Worm (Caenorhabditis elegans): ENCODE measurements around the gene srw-120.

The srw-120 gene

ce11 chrV:3032343-3032742, 36.3 kb upstream of the srw-120 start, which contains the start of gene irld-38:
Gene irld-38 (minus strand): TSS chrV:3032443.
- TF ChIP-seq ceh-9 (tag; optimal IDR thresholded peaks at IDR 0.05) (no peak), ceh-2 (tag; optimal IDR thresholded peaks at IDR 0.05) (no peak), hlh-8 (tag; optimal IDR thresholded peaks at IDR 0.05) (no peak), T23F11.4 (GFP tag; optimal IDR thresholded peaks at IDR 0.05) (no peak), ceh-48 (tag; optimal IDR thresholded peaks at IDR 0.05) (no peak), dve-1 (tag; optimal IDR thresholded peaks at IDR 0.05) (no peak), ref-2 (tag; optimal IDR thresholded peaks at IDR 0.05) (no peak), ttx-3 (tag; optimal IDR thresholded peaks at IDR 0.05) (no peak), C08G9.2 (tag; optimal IDR thresholded peaks at IDR 0.05) (no peak), pros-1 (tag; optimal IDR thresholded peaks at IDR 0.05) (no peak), hlh-30 (tag; optimal IDR thresholded peaks at IDR 0.05; ENCODE audit: insufficient read depth) (no peak)

ce11 chrV:3028205-3028604, 32.2 kb upstream of the srw-120 start, which contains the start of gene asp-7:
Gene asp-7 (plus strand): TSS chrV:3028285.
- no peak for TF ChIP-seq dve-1 (tag; optimal IDR thresholded peaks at IDR 0.05)
- no peak for TF ChIP-seq ceh-22 (tag; optimal IDR thresholded peaks at IDR 0.05)
- no peak for TF ChIP-seq odd-2 (tag; optimal IDR thresholded peaks at IDR 0.05)
- TF ChIP-seq F13H6.1 (tag; optimal IDR thresholded peaks at IDR 0.05), result no peak
- TF ChIP-seq nhr-232 (tag; optimal IDR thresholded peaks at IDR 0.05), result no peak
- TF ChIP-seq K09A11.1 (tag; optimal IDR thresholded peaks at IDR 0.05; ENCODE audit: insufficient read depth), result no peak
- TF ChIP-seq rnt-1 (tag; optimal IDR thresholded peaks at IDR 0.05), result no peak
- no peak for TF ChIP-seq pax-1 (tag; optimal IDR thresholded peaks at IDR 0.05)
- no peak for TF ChIP-seq ceh-18 (tag; optimal IDR thresholded peaks at IDR 0.05)

ce11 chrV:3024274-3024673, 28.3 kb upstream of the srw-120 start, which contains the start of gene asp-8:
Gene asp-8 (plus strand): TSS chrV:3024549.
- no peak for TF ChIP-seq ceh-30 (tag; optimal IDR thresholded peaks at IDR 0.05)
- TF ChIP-seq sdc-2 (tag; optimal IDR thresholded peaks at IDR 0.05), result no peak
- TF ChIP-seq ceh-18 (tag; optimal IDR thresholded peaks at IDR 0.05), result no peak
- no peak for TF ChIP-seq C08G9.2 (tag; optimal IDR thresholded peaks at IDR 0.05)
- no peak for TF ChIP-seq pat-9 (tag; optimal IDR thresholded peaks at IDR 0.05)
- TF ChIP-seq pros-1 (tag; optimal IDR thresholded peaks at IDR 0.05), result no peak
- TF ChIP-seq ceh-6 (GFP tag; optimal IDR thresholded peaks at IDR 0.05), result no peak
- TF ChIP-seq ref-2 (tag; optimal IDR thresholded peaks at IDR 0.05), result no peak
- no peak for TF ChIP-seq ceh-19 (GFP tag; optimal IDR thresholded peaks at IDR 0.05)
- TF ChIP-seq fkh-10 (GFP tag; optimal IDR thresholded peaks at IDR 0.05), result no peak

- no peak for TF ChIP-seq ceh-30 (tag; optimal IDR thresholded peaks at IDR 0.05)
- no peak for TF ChIP-seq ama-1 (optimal IDR thresholded peaks at IDR 0.05)
- TF ChIP-seq ahr-1 (tag; optimal IDR thresholded peaks at IDR 0.05), result no peak
- no peak for TF ChIP-seq che-1 (tag; optimal IDR thresholded peaks at IDR 0.05)
- TF ChIP-seq lin-11 (tag; optimal IDR thresholded peaks at IDR 0.05), result no peak
- TF ChIP-seq rnt-1 (tag; optimal IDR thresholded peaks at IDR 0.05), result no peak
Observed at ce11 chrV:3021306-3021705, 25.3 kb upstream of the srw-120 start, which contains the start of gene irld-12. Gene irld-12 (minus strand): TSS chrV:3021406.

- no peak for TF ChIP-seq elt-4 (tag; optimal IDR thresholded peaks at IDR 0.05)
- TF ChIP-seq lin-11 (tag; optimal IDR thresholded peaks at IDR 0.05), result no peak
- TF ChIP-seq ceh-9 (tag; optimal IDR thresholded peaks at IDR 0.05), result no peak
- TF ChIP-seq sox-2 (GFP tag; IDR thresholded peaks at IDR 0.05), result no peak
- no peak for TF ChIP-seq ceh-45 (GFP tag; IDR thresholded peaks at IDR 0.05)
- TF ChIP-seq tbx-7 (tag; optimal IDR thresholded peaks at IDR 0.05), result no peak
- TF ChIP-seq lim-6 (tag; optimal IDR thresholded peaks at IDR 0.05), result no peak
- no peak for TF ChIP-seq Y22D7AL.16 (tag; optimal IDR thresholded peaks at IDR 0.05)
- no peak for TF ChIP-seq ceh-34 (tag; optimal IDR thresholded peaks at IDR 0.05)
Observed at ce11 chrV:3017930-3018329, 21.9 kb upstream of the srw-120 start.
